Worm (Caenorhabditis elegans): Measurements from ENCODE around the gene T10B5.4.

The T10B5.4 gene

ce11 chrV:1868596-1869263 is 2.9 kb downstream of the T10B5.4 start, which contains the start of gene knl-3:
Gene knl-3 (plus strand): TSS chrV:1869213.
- no peak for TF ChIP-seq eyg-1 (tag; optimal IDR thresholded peaks at IDR 0.05)
- TF ChIP-seq hlh-6 (tag; optimal IDR thresholded peaks at IDR 0.05), result no peak
- no peak for TF ChIP-seq pha-4 (tag; optimal IDR thresholded peaks at IDR 0.05)
- peak; percentile 51 for TF ChIP-seq C08G9.2 (tag; optimal IDR thresholded peaks at IDR 0.05)
- peak; percentile 38 for TF ChIP-seq che-1 (tag; optimal IDR thresholded peaks at IDR 0.05)
- peak; percentile 68 for TF ChIP-seq ceh-34 (tag; optimal IDR thresholded peaks at IDR 0.05)
- TF ChIP-seq pha-2 (tag; optimal IDR thresholded peaks at IDR 0.05), result peak; percentile 66
- TF ChIP-seq nfya-1 (tag; optimal IDR thresholded peaks at IDR 0.05), result peak; percentile 83
- TF ChIP-seq pqm-1 (tag; optimal IDR thresholded peaks at IDR 0.05), result no peak
- peak; percentile 66 for TF ChIP-seq dve-1 (tag; optimal IDR thresholded peaks at IDR 0.05)
- peak; percentile 12 for TF ChIP-seq ahr-1 (tag; optimal IDR thresholded peaks at IDR 0.05)
- TF ChIP-seq C38D4.7 (GFP tag; optimal IDR thresholded peaks at IDR 0.05), result peak; percentile 31
- TF ChIP-seq F13H6.1 (tag; optimal IDR thresholded peaks at IDR 0.05), result no peak
- TF ChIP-seq sox-2 (GFP tag; IDR thresholded peaks at IDR 0.05), result no peak
- peak; percentile 45 for TF ChIP-seq syd-9 (tag; optimal IDR thresholded peaks at IDR 0.05)
- peak; percentile 26 for TF ChIP-seq unc-55 (GFP tag; optimal IDR thresholded peaks at IDR 0.05)
- TF ChIP-seq mec-3 (tag; optimal IDR thresholded peaks at IDR 0.05; ENCODE audit: borderline replicate concordance), result no peak
- peak; percentile 37 for TF ChIP-seq pat-9 (tag; optimal IDR thresholded peaks at IDR 0.05)
- TF ChIP-seq gmeb-2 (tag; optimal IDR thresholded peaks at IDR 0.05), result peak; percentile 62
- no peak for TF ChIP-seq pag-3 (tag; optimal IDR thresholded peaks at IDR 0.05; ENCODE audit: borderline replicate concordance)
- TF ChIP-seq pax-1 (tag; optimal IDR thresholded peaks at IDR 0.05), result peak; percentile 59
- TF ChIP-seq ceh-45 (GFP tag; IDR thresholded peaks at IDR 0.05), result peak; percentile 56; the same call in 1 of the 2 replicates
- TF ChIP-seq ceh-24 (tag; optimal IDR thresholded peaks at IDR 0.05), result peak; percentile 19
- 0 out of 2 replicates have a peak, but pooled peaks have one; percentile 31 for TF ChIP-seq unc-3 (GFP tag; conservative IDR thresholded peaks at IDR 0.05)
- peak; percentile 67 for TF ChIP-seq unc-3 (tag; optimal IDR thresholded peaks at IDR 0.05)
- no peak for TF ChIP-seq hlh-15 (tag; optimal IDR thresholded peaks at IDR 0.05)
- TF ChIP-seq ceh-18 (tag; optimal IDR thresholded peaks at IDR 0.05), result peak; percentile 49
- TF ChIP-seq ttx-3 (tag; optimal IDR thresholded peaks at IDR 0.05), result peak; percentile 31
- TF ChIP-seq lin-11 (tag; optimal IDR thresholded peaks at IDR 0.05), result peak; percentile 40
- no peak for TF ChIP-seq pros-1 (tag; optimal IDR thresholded peaks at IDR 0.05)
- peak; percentile 7 for TF ChIP-seq ets-4 (tag; optimal IDR thresholded peaks at IDR 0.05)
- TF ChIP-seq npax-4 (tag; optimal IDR thresholded peaks at IDR 0.05), result no peak
- TF ChIP-seq tbx-2 (tag; optimal IDR thresholded peaks at IDR 0.05), result peak; percentile 54
- peak; percentile 12 for TF ChIP-seq fkh-6 (tag; optimal IDR thresholded peaks at IDR 0.05)
- peak; percentile 80 for TF ChIP-seq unc-42 (tag; optimal IDR thresholded peaks at IDR 0.05)
- no peak for TF ChIP-seq tbx-7 (tag; optimal IDR thresholded peaks at IDR 0.05)
- peak; percentile 4 for TF ChIP-seq nhr-232 (tag; optimal IDR thresholded peaks at IDR 0.05)
- peak; percentile 27 for TF ChIP-seq T23F11.4 (GFP tag; optimal IDR thresholded peaks at IDR 0.05)
- TF ChIP-seq ceh-48 (tag; optimal IDR thresholded peaks at IDR 0.05), result peak; percentile 68
- peak; percentile 77 for TF ChIP-seq elt-2 (tag; optimal IDR thresholded peaks at IDR 0.05)
- peak; percentile 53 for TF ChIP-seq rnt-1 (tag; optimal IDR thresholded peaks at IDR 0.05)
- peak; percentile 52 for TF ChIP-seq K02D7.2 (tag; optimal IDR thresholded peaks at IDR 0.05)
- no peak for TF ChIP-seq ceh-9 (tag; optimal IDR thresholded peaks at IDR 0.05)
- TF ChIP-seq zip-5 (tag; optimal IDR thresholded peaks at IDR 0.05), result no peak
- peak; percentile 62 for TF ChIP-seq Y22D7AL.16 (tag; optimal IDR thresholded peaks at IDR 0.05)
- TF ChIP-seq lim-6 (tag; optimal IDR thresholded peaks at IDR 0.05), result peak; percentile 28
- peak; percentile 30 for TF ChIP-seq sdc-2 (tag; optimal IDR thresholded peaks at IDR 0.05)
- TF ChIP-seq ceh-19 (GFP tag; optimal IDR thresholded peaks at IDR 0.05), result peak; percentile 63
- TF ChIP-seq hlh-30 (tag; optimal IDR thresholded peaks at IDR 0.05; ENCODE audit: insufficient read depth), result peak; percentile 47
- TF ChIP-seq ztf-16 (tag; optimal IDR thresholded peaks at IDR 0.05), result peak; percentile 36
- TF ChIP-seq hlh-8 (tag; optimal IDR thresholded peaks at IDR 0.05), result no peak
- peak; percentile 49 for TF ChIP-seq fkh-10 (GFP tag; optimal IDR thresholded peaks at IDR 0.05)

All from whole organism, late embryonic.